Worm (Caenorhabditis elegans) whole organism, L3 larva: ENCODE results near the gene tost-1.

Experiments used
- ZK546.5 ChIP-seq: sonication (generic microtip); optimal IDR thresholded peaks from 2 replicates; lab custom pipeline; 2017; ENCODE audit warnings: missing biosample characterization, missing genetic modification characterization
- ama-1 ChIP-seq: fragments of 150-350 bp; optimal IDR thresholded peaks from 2 replicates; lab custom pipeline; 2018
- ceh-16 ChIP-seq: sonication (generic microtip); optimal IDR thresholded peaks from 2 replicates; lab custom pipeline; 2017; ENCODE audit warnings: missing biosample characterization, missing genetic modification characterization
- ceh-28 ChIP-seq: fragments of 150-350 bp; optimal IDR thresholded peaks from 2 replicates; lab custom pipeline; 2014; ENCODE audit warnings: missing biosample characterization, missing genetic modification reagents, missing genetic modification characterization
- ceh-82 ChIP-seq: fragments of 150-350 bp; optimal IDR thresholded peaks from 2 replicates; lab custom pipeline; 2014; ENCODE audit warnings: missing biosample characterization, missing genetic modification characterization
- daf-12 ChIP-seq: fragments of 150-350 bp; optimal IDR thresholded peaks from 2 replicates; lab custom pipeline; 2014; ENCODE audit warnings: missing biosample characterization, missing genetic modification reagents, missing genetic modification characterization
- elt-1 ChIP-seq: fragments of 150-350 bp; optimal IDR thresholded peaks from 2 replicates; lab custom pipeline; 2014; ENCODE audit warnings: missing biosample characterization, missing genetic modification characterization
- elt-2 ChIP-seq: sonication (generic microtip); optimal IDR thresholded peaks from 2 replicates; lab custom pipeline; 2016; ENCODE audit warnings: missing genetic modification reagents, mild to moderate bottlenecking, missing genetic modification characterization, missing compliant biosample characterization
- elt-3 ChIP-seq, 3 experiments: fragments of 150-350 bp in 1 of 3; sonication (generic microtip) in 2 of 3; optimal IDR thresholded peaks; 2 replicates in 2 of 3; 4 replicates in 1 of 3; lab custom pipeline; 2014 to 2017; ENCODE audit warnings: missing biosample characterization in 3 of 3, missing genetic modification characterization in 3 of 3
- eor-1 ChIP-seq, 2 experiments: fragments of 150-350 bp; optimal IDR thresholded peaks; 2 replicates each; lab custom pipeline; 2014 to 2018; ENCODE audit warnings: missing biosample characterization in 2 of 2, missing genetic modification characterization in 2 of 2
- fkh-2 ChIP-seq: fragments of 150-350 bp; optimal IDR thresholded peaks from 2 replicates; lab custom pipeline; 2014; ENCODE audit warnings: missing biosample characterization, missing genetic modification reagents, missing genetic modification characterization
- fos-1 ChIP-seq: fragments of 150-350 bp; optimal IDR thresholded peaks from 2 replicates; lab custom pipeline; 2014; ENCODE audit warnings: missing biosample characterization, missing genetic modification characterization
- lin-15B ChIP-seq: fragments of 150-350 bp; optimal IDR thresholded peaks from 2 replicates; lab custom pipeline; 2014; ENCODE audit warnings: missing biosample characterization, missing genetic modification characterization
- nfya-1 ChIP-seq: sonication (generic microtip); optimal IDR thresholded peaks from 2 replicates; lab custom pipeline; 2017; ENCODE audit warnings: missing genetic modification characterization, mild to moderate bottlenecking, missing compliant biosample characterization, antibody characterized with exemption, moderate library complexity; ENCODE audit not compliant: insufficient read depth
- nhr-12 ChIP-seq: fragments of 150-350 bp; optimal IDR thresholded peaks from 2 replicates; lab custom pipeline; 2014; ENCODE audit warnings: missing biosample characterization, missing genetic modification characterization
- nhr-23 ChIP-seq: fragments of 150-350 bp; optimal IDR thresholded peaks from 2 replicates; lab custom pipeline; 2014; ENCODE audit warnings: missing biosample characterization, missing genetic modification reagents, missing genetic modification characterization
- nhr-237 ChIP-seq: fragments of 150-350 bp; optimal IDR thresholded peaks from 2 replicates; lab custom pipeline; 2014; ENCODE audit warnings: missing biosample characterization, missing genetic modification characterization
- nhr-25 ChIP-seq: sonication (generic microtip); optimal IDR thresholded peaks from 2 replicates; lab custom pipeline; 2017; ENCODE audit warnings: missing biosample characterization, missing genetic modification characterization
- nhr-28 ChIP-seq: fragments of 150-350 bp; optimal IDR thresholded peaks from 2 replicates; lab custom pipeline; 2014; ENCODE audit warnings: missing biosample characterization, missing genetic modification characterization
- nhr-43 ChIP-seq: sonication (generic microtip); optimal IDR thresholded peaks from 2 replicates; lab custom pipeline; 2016; ENCODE audit warnings: mild to moderate bottlenecking, missing genetic modification characterization, missing compliant biosample characterization; ENCODE audit not compliant: poor library complexity, severe bottlenecking
- nhr-67 ChIP-seq: fragments of 150-350 bp; optimal IDR thresholded peaks from 2 replicates; lab custom pipeline; 2014; ENCODE audit warnings: missing biosample characterization, missing genetic modification characterization
- nhr-76 ChIP-seq: fragments of 150-350 bp; sonication (generic microtip); optimal IDR thresholded peaks from 5 replicates; lab custom pipeline; 2014; ENCODE audit warnings: missing biosample characterization, missing genetic modification characterization
- pha-4 ChIP-seq: fragments of 150-350 bp; optimal IDR thresholded peaks from 2 replicates; lab custom pipeline; 2014; ENCODE audit warnings: missing biosample characterization, missing genetic modification reagents, missing genetic modification characterization
- pqm-1 ChIP-seq: fragments of 150-350 bp; optimal IDR thresholded peaks from 2 replicates; lab custom pipeline; 2017; ENCODE audit warnings: missing biosample characterization, missing genetic modification characterization, inconsistent platforms
- sea-2 ChIP-seq: fragments of 150-350 bp; sonication (generic microtip); optimal IDR thresholded peaks from 4 replicates; lab custom pipeline; 2014; ENCODE audit warnings: missing biosample characterization, missing genetic modification reagents, missing genetic modification characterization
- skn-1 ChIP-seq: fragments of 150-350 bp; optimal IDR thresholded peaks from 2 replicates; lab custom pipeline; 2014; ENCODE audit warnings: missing biosample characterization, missing genetic modification characterization
- snpc-4 ChIP-seq: fragments of 150-350 bp; optimal IDR thresholded peaks from 2 replicates; lab custom pipeline; 2014; ENCODE audit warnings: missing biosample characterization, missing genetic modification characterization
- tbx-2 ChIP-seq: sonication (generic microtip); optimal IDR thresholded peaks from 2 replicates; lab custom pipeline; 2016; ENCODE audit warnings: mild to moderate bottlenecking, missing genetic modification characterization, missing compliant biosample characterization
- unc-62 ChIP-seq: fragments of 150-350 bp; sonication (generic microtip); optimal IDR thresholded peaks from 4 replicates; lab custom pipeline; 2014; ENCODE audit warnings: missing biosample characterization, missing genetic modification reagents, missing genetic modification characterization
- ztf-11 ChIP-seq: fragments of 150-350 bp; optimal IDR thresholded peaks from 2 replicates; lab custom pipeline; 2014; ENCODE audit warnings: missing biosample characterization, missing genetic modification characterization
- ztf-4 ChIP-seq: fragments of 150-350 bp; optimal IDR thresholded peaks from 2 replicates; lab custom pipeline; 2014; ENCODE audit warnings: missing biosample characterization, missing genetic modification characterization

tost-1 gene

DNA sequence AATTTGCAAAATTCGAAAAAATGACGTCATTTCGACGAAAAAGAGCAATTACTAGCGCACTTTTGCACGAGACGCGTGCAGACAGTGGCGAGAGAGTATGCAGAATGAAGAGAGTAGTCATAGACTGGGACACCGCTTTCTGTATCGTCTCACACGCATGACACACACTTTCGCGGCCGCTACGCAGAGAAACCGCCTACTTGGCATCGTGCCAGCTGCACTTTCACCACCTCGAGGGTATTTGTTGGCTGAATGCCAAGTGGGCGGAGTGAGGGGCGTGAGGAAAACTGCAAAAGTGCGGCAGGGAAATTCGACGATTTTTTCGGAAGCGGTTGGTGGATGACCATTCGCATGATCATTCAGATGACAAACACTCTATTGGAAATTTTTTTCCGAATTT lies 21.6 kb upstream of the tost-1 start (continued):
- TF ChIP-seq nhr-25, result peak; percentile 100
- peak; percentile 98 for TF ChIP-seq nhr-43 (tag; lab: Kevin White, UChicago)
- no peak for TF ChIP-seq fkh-2 (tag; lab: Kevin White, UChicago)
- TF ChIP-seq nhr-76 (tag; lab: Kevin White, UChicago), result peak; percentile 75
- TF ChIP-seq unc-62 (GFP tag; lab: Kevin White, UChicago), result peak; percentile 97
- TF ChIP-seq elt-2 (tag; lab: Kevin White, UChicago), result peak; percentile 97
- peak; percentile 85 for TF ChIP-seq elt-1 (tag; lab: Kevin White, UChicago)
- peak; percentile 96 for TF ChIP-seq lin-15B
- TF ChIP-seq ama-1 (lab: Kevin White, UChicago), result peak; percentile 82
- TF ChIP-seq fos-1 (tag; lab: Kevin White, UChicago), result peak; percentile 97
- TF ChIP-seq snpc-4 (tag; lab: Kevin White, UChicago), result peak; percentile 92

DNA sequence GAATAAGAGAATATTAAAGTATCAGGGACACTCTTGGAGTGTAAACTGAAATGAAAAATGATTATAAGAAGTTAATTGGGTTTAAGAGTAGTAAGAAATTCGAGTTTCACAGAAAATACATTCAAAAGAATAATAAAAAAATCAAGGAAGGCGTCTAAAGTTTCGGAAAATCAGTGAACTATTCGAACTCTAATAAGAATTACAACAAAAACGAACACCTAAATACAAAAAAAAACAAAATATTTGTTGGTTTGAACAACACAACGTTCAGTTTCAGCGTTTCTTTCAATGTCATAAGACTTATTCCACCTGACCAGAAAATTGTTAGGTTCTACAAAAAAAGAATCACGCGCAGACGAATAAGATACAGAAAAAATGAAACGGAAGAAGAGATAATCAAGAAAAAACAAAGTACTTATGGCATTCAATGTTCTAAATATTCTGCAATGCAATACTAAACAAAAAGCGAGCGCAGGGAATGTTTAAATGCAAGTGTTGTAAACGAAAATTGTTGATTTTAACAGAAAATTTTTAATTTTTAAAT lies 21.0 kb upstream of the tost-1 start, which contains the start of gene nhl-2:
Gene nhl-2, minus strand, starts transcription at position 51 of the 544 bp plus-strand sequence.
- TF ChIP-seq fos-1 (tag; lab: Kevin White, UChicago), result no peak
- TF ChIP-seq sea-2 (GFP tag; lab: Kevin White, UChicago), result no peak
- TF ChIP-seq nhr-43 (tag; lab: Kevin White, UChicago), result no peak
- no peak for TF ChIP-seq ztf-4 (tag; lab: Kevin White, UChicago)
- TF ChIP-seq skn-1 (tag; lab: Kevin White, UChicago), result no peak
- no peak for TF ChIP-seq ZK546.5 (tag; lab: Kevin White, UChicago)
- TF ChIP-seq snpc-4 (tag; lab: Kevin White, UChicago), result no peak
- TF ChIP-seq elt-3 (tag; optimal IDR thresholded peaks at IDR 0.05; lab: Kevin White, UChicago), result no peak
- no peak for TF ChIP-seq tbx-2 (tag; lab: Kevin White, UChicago)
- TF ChIP-seq nhr-67 (tag; lab: Kevin White, UChicago), result no peak

DNA sequence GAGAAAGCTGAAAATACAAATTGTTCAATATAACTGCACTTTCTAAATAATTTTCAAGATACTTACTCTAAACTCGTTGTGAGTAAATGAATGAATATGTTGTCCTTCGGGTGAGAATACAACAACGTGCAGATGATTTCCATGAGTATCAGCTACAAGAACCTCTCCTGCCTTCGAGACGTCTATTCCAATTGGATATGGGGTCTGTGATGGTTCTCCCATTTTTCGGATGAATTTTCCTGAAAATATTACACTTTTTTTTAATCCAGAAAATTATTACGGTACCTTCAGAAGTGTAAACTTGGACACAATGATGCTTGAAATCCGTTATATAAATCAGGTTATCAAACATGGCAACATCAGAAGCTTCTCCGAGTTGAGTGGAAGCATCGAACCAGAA lies 17.2 kb upstream of the tost-1 start:
- TF ChIP-seq nfya-1 (no peak), elt-2 (tag; lab: Kevin White, UChicago) (no peak), nhr-23 (tag; lab: Kevin White, UChicago) (no peak), daf-12 (no peak), ceh-16 (tag; lab: Kevin White, UChicago) (no peak), ceh-28 (no peak), nhr-237 (no peak), ama-1 (lab: Kevin White, UChicago) (no peak), eor-1 (tag; optimal IDR thresholded peaks at IDR 0.05; lab: Kevin White, UChicago) (no peak), ztf-11 (tag; lab: Kevin White, UChicago) (no peak), elt-3 (tag; optimal IDR thresholded peaks at IDR 0.05; lab: Kevin White, UChicago) (no peak), ceh-82 (no peak)

DNA sequence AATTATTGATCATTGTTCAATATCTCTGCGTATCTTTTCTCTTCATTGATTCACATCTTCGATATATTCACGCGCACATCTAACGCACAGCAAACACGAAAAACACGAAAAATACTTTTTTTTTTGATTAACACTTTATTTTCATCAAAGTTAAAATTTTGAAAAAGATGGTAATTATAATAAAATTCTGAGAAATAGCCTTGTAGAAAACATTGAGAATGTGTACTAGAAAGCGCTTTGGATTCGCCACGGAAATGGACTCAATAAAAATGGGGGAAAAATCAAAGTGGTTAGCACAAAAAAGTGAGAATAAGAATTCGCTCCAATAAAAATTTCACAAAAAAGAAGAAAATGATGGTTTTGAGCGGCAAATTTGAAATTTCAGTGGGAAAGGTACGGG lies 15.4 kb upstream of the tost-1 start, which contains the start of gene F26F4.6:
Gene F26F4.6, minus strand, starts transcription at position 101 of the 400 bp plus-strand sequence.
- no peak for TF ChIP-seq snpc-4 (tag; lab: Kevin White, UChicago)

DNA sequence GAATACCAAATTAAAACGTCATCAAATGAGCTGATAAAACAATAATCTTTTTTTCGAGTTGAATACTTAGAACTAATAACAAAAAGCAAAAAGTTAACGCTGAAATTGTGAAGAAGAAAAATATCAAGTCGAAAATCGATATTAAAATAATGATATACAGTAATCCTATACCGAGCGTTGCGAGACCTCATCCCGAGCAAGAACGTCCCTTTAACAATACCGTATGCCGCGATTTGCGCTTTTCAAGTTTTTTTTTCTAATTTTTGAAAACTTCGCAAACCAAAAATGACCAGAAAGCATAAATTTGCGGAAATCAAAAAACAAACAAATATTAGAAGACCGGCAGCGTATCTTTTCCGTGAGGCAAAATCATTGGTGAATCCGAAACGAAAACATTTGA lies 12.9 kb upstream of the tost-1 start, which contains the start of gene F26F4.5:
Gene F26F4.5, minus strand, starts transcription at position 256 of the 400 bp plus-strand sequence.
- TF ChIP-seq nhr-67 (tag; lab: Kevin White, UChicago) (no peak), pha-4 (tag; lab: Kevin White, UChicago) (peak; percentile 29)

DNA sequence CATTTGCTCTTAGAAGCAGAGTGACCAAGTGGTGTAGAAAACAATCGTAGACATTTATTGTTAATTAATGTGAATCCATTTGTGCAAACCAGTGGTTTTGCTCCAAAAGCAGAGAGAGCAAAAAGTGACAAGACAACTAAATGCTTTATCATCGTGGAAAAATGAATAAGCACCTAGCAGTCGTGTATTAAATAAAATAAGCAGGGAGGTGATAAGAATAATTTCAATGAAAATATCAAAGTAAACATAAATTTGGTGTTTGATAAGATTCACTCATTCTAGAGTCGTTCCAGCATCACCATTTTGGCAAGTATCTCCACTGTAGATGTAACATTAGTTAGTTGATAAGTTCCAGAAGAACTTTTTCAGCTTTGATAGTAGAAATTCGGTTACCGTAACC lies 9.2 kb upstream of the tost-1 start, which contains the start of gene clec-6:
Gene clec-6, minus strand, starts transcription at position 154 of the 400 bp plus-strand sequence.
- TF ChIP-seq elt-3 (tag; optimal IDR thresholded peaks at IDR 0.05; lab: Kevin White, UChicago) (no peak), ceh-16 (tag; lab: Kevin White, UChicago) (no peak), ama-1 (lab: Kevin White, UChicago) (no peak), pqm-1 (peak; percentile 23), tbx-2 (tag; lab: Kevin White, UChicago) (no peak), nhr-76 (tag; lab: Kevin White, UChicago) (no peak), nhr-12 (no peak), pha-4 (tag; lab: Kevin White, UChicago) (peak; percentile 33), snpc-4 (tag; lab: Kevin White, UChicago) (no peak), elt-2 (tag; lab: Kevin White, UChicago) (peak; percentile 60), nhr-28 (tag; lab: Kevin White, UChicago) (no peak), ztf-4 (tag; lab: Kevin White, UChicago) (no peak), fos-1 (tag; lab: Kevin White, UChicago) (no peak)
